Worm (Caenorhabditis elegans) whole organism, L3 larva: ENCODE data around the gene F26D2.3.
A peak's percentile ranks its signal among the peaks of the same experiment; 100 is the strongest.

Experiments
- R02D3.7 ChIP-seq: fragments of 150-350 bp; optimal IDR thresholded peaks from 2 replicates; lab custom pipeline; 2014; ENCODE audit warnings: missing biosample characterization, missing genetic modification characterization
- ZK546.5 ChIP-seq: sonication (generic microtip); optimal IDR thresholded peaks from 2 replicates; lab custom pipeline; 2017; ENCODE audit warnings: missing biosample characterization, missing genetic modification characterization
- aly-2 ChIP-seq: fragments of 150-350 bp; optimal IDR thresholded peaks from 2 replicates; lab custom pipeline; 2014; ENCODE audit warnings: missing biosample characterization, missing genetic modification characterization
- ama-1 ChIP-seq: fragments of 150-350 bp; optimal IDR thresholded peaks from 2 replicates; lab custom pipeline; 2018
- ceh-16 ChIP-seq: sonication (generic microtip); optimal IDR thresholded peaks from 2 replicates; lab custom pipeline; 2017; ENCODE audit warnings: missing biosample characterization, missing genetic modification characterization
- ceh-28 ChIP-seq: fragments of 150-350 bp; optimal IDR thresholded peaks from 2 replicates; lab custom pipeline; 2014; ENCODE audit warnings: missing biosample characterization, missing genetic modification reagents, missing genetic modification characterization
- ceh-82 ChIP-seq: fragments of 150-350 bp; optimal IDR thresholded peaks from 2 replicates; lab custom pipeline; 2014; ENCODE audit warnings: missing biosample characterization, missing genetic modification characterization
- ceh-9 ChIP-seq: sonication (generic microtip); optimal IDR thresholded peaks from 2 replicates; lab custom pipeline; 2018; ENCODE audit warnings: missing biosample characterization, missing genetic modification characterization
- daf-12 ChIP-seq: fragments of 150-350 bp; optimal IDR thresholded peaks from 2 replicates; lab custom pipeline; 2014; ENCODE audit warnings: missing biosample characterization, missing genetic modification reagents, missing genetic modification characterization
- egl-27 ChIP-seq: sonication (generic microtip); optimal IDR thresholded peaks from 4 replicates; lab custom pipeline; 2017; ENCODE audit warnings: missing biosample characterization, missing genetic modification reagents, missing genetic modification characterization
- egl-5 ChIP-seq: fragments of 150-350 bp; optimal IDR thresholded peaks from 2 replicates; lab custom pipeline; 2017; ENCODE audit warnings: missing biosample characterization, missing genetic modification reagents, missing genetic modification characterization, inconsistent platforms
- elt-1 ChIP-seq: fragments of 150-350 bp; optimal IDR thresholded peaks from 2 replicates; lab custom pipeline; 2014; ENCODE audit warnings: missing biosample characterization, missing genetic modification characterization
- elt-2 ChIP-seq: sonication (generic microtip); optimal IDR thresholded peaks from 2 replicates; lab custom pipeline; 2016; ENCODE audit warnings: missing genetic modification reagents, mild to moderate bottlenecking, missing genetic modification characterization, missing compliant biosample characterization
- elt-3 ChIP-seq, 3 experiments: fragments of 150-350 bp in 1 of 3; sonication (generic microtip) in 2 of 3; optimal IDR thresholded peaks; 2 replicates in 2 of 3; 4 replicates in 1 of 3; lab custom pipeline; 2014 to 2017; ENCODE audit warnings: missing biosample characterization in 3 of 3, missing genetic modification characterization in 3 of 3
- eor-1 ChIP-seq, 2 experiments: fragments of 150-350 bp; optimal IDR thresholded peaks; 2 replicates each; lab custom pipeline; 2014 to 2018; ENCODE audit warnings: missing biosample characterization in 2 of 2, missing genetic modification characterization in 2 of 2
- fkh-10 ChIP-seq: sonication (generic microtip); optimal IDR thresholded peaks from 2 replicates; lab custom pipeline; 2017; ENCODE audit warnings: missing biosample characterization, missing genetic modification reagents, missing genetic modification characterization
- fkh-2 ChIP-seq: fragments of 150-350 bp; optimal IDR thresholded peaks from 2 replicates; lab custom pipeline; 2014; ENCODE audit warnings: missing biosample characterization, missing genetic modification reagents, missing genetic modification characterization
- fos-1 ChIP-seq: fragments of 150-350 bp; optimal IDR thresholded peaks from 2 replicates; lab custom pipeline; 2014; ENCODE audit warnings: missing biosample characterization, missing genetic modification characterization
- hmg-11 ChIP-seq: sonication (generic microtip); optimal IDR thresholded peaks from 2 replicates; lab custom pipeline; 2016; ENCODE audit warnings: missing genetic modification characterization, missing compliant biosample characterization
- jun-1 ChIP-seq: fragments of 150-350 bp; optimal IDR thresholded peaks from 2 replicates; lab custom pipeline; 2014; ENCODE audit warnings: missing biosample characterization, missing genetic modification reagents, missing genetic modification characterization
- lin-15B ChIP-seq: fragments of 150-350 bp; optimal IDR thresholded peaks from 2 replicates; lab custom pipeline; 2014; ENCODE audit warnings: missing biosample characterization, missing genetic modification characterization
- lin-39 ChIP-seq: fragments of 150-350 bp; optimal IDR thresholded peaks from 2 replicates; lab custom pipeline; 2018; ENCODE audit warnings: missing biosample characterization, missing genetic modification reagents, missing genetic modification characterization
- lsy-12 ChIP-seq: sonication (generic microtip); optimal IDR thresholded peaks from 2 replicates; lab custom pipeline; 2016; ENCODE audit warnings: mild to moderate bottlenecking, missing genetic modification characterization, missing compliant biosample characterization
- mdl-1 ChIP-seq: fragments of 150-350 bp; optimal IDR thresholded peaks from 2 replicates; lab custom pipeline; 2014; ENCODE audit warnings: missing biosample characterization, missing genetic modification characterization
- mml-1 ChIP-seq: fragments of 150-350 bp; sonication (generic microtip); optimal IDR thresholded peaks from 3 replicates; lab custom pipeline; 2014; ENCODE audit warnings: missing biosample characterization, missing genetic modification characterization
- nfya-1 ChIP-seq: sonication (generic microtip); optimal IDR thresholded peaks from 2 replicates; lab custom pipeline; 2017; ENCODE audit warnings: missing genetic modification characterization, mild to moderate bottlenecking, missing compliant biosample characterization, antibody characterized with exemption, moderate library complexity; ENCODE audit not compliant: insufficient read depth
- nhr-11 ChIP-seq: fragments of 150-350 bp; optimal IDR thresholded peaks from 2 replicates; lab custom pipeline; 2014; ENCODE audit warnings: missing biosample characterization, missing genetic modification characterization
- nhr-12 ChIP-seq: fragments of 150-350 bp; optimal IDR thresholded peaks from 2 replicates; lab custom pipeline; 2014; ENCODE audit warnings: missing biosample characterization, missing genetic modification characterization
- nhr-23 ChIP-seq: fragments of 150-350 bp; optimal IDR thresholded peaks from 2 replicates; lab custom pipeline; 2014; ENCODE audit warnings: missing biosample characterization, missing genetic modification reagents, missing genetic modification characterization
- nhr-237 ChIP-seq: fragments of 150-350 bp; optimal IDR thresholded peaks from 2 replicates; lab custom pipeline; 2014; ENCODE audit warnings: missing biosample characterization, missing genetic modification characterization
- nhr-25 ChIP-seq: sonication (generic microtip); optimal IDR thresholded peaks from 2 replicates; lab custom pipeline; 2017; ENCODE audit warnings: missing biosample characterization, missing genetic modification characterization
- nhr-28 ChIP-seq: fragments of 150-350 bp; optimal IDR thresholded peaks from 2 replicates; lab custom pipeline; 2014; ENCODE audit warnings: missing biosample characterization, missing genetic modification characterization
- nhr-43 ChIP-seq: sonication (generic microtip); optimal IDR thresholded peaks from 2 replicates; lab custom pipeline; 2016; ENCODE audit warnings: mild to moderate bottlenecking, missing genetic modification characterization, missing compliant biosample characterization; ENCODE audit not compliant: poor library complexity, severe bottlenecking
- nhr-67 ChIP-seq: fragments of 150-350 bp; optimal IDR thresholded peaks from 2 replicates; lab custom pipeline; 2014; ENCODE audit warnings: missing biosample characterization, missing genetic modification characterization
- nhr-76 ChIP-seq: fragments of 150-350 bp; sonication (generic microtip); optimal IDR thresholded peaks from 5 replicates; lab custom pipeline; 2014; ENCODE audit warnings: missing biosample characterization, missing genetic modification characterization
- nhr-77 ChIP-seq: fragments of 150-350 bp; optimal IDR thresholded peaks from 2 replicates; lab custom pipeline; 2014; ENCODE audit warnings: missing biosample characterization, missing genetic modification characterization
- pha-4 ChIP-seq: fragments of 150-350 bp; optimal IDR thresholded peaks from 2 replicates; lab custom pipeline; 2014; ENCODE audit warnings: missing biosample characterization, missing genetic modification reagents, missing genetic modification characterization
- pqm-1 ChIP-seq: fragments of 150-350 bp; optimal IDR thresholded peaks from 2 replicates; lab custom pipeline; 2017; ENCODE audit warnings: missing biosample characterization, missing genetic modification characterization, inconsistent platforms
- sea-2 ChIP-seq: fragments of 150-350 bp; sonication (generic microtip); optimal IDR thresholded peaks from 4 replicates; lab custom pipeline; 2014; ENCODE audit warnings: missing biosample characterization, missing genetic modification reagents, missing genetic modification characterization
- skn-1 ChIP-seq: fragments of 150-350 bp; optimal IDR thresholded peaks from 2 replicates; lab custom pipeline; 2014; ENCODE audit warnings: missing biosample characterization, missing genetic modification characterization
- snpc-4 ChIP-seq: fragments of 150-350 bp; optimal IDR thresholded peaks from 2 replicates; lab custom pipeline; 2014; ENCODE audit warnings: missing biosample characterization, missing genetic modification characterization
- tbx-2 ChIP-seq: sonication (generic microtip); optimal IDR thresholded peaks from 2 replicates; lab custom pipeline; 2016; ENCODE audit warnings: mild to moderate bottlenecking, missing genetic modification characterization, missing compliant biosample characterization
- unc-39 ChIP-seq: sonication (generic microtip); optimal IDR thresholded peaks from 4 replicates; lab custom pipeline; 2017; ENCODE audit warnings: missing biosample characterization, missing genetic modification characterization
- unc-62 ChIP-seq: fragments of 150-350 bp; sonication (generic microtip); optimal IDR thresholded peaks from 4 replicates; lab custom pipeline; 2014; ENCODE audit warnings: missing biosample characterization, missing genetic modification reagents, missing genetic modification characterization
- zag-1 ChIP-seq: fragments of 150-350 bp; optimal IDR thresholded peaks from 2 replicates; lab custom pipeline; 2014; ENCODE audit warnings: missing biosample characterization, missing genetic modification characterization
- ztf-11 ChIP-seq: fragments of 150-350 bp; optimal IDR thresholded peaks from 2 replicates; lab custom pipeline; 2014; ENCODE audit warnings: missing biosample characterization, missing genetic modification characterization
- ztf-4 ChIP-seq: fragments of 150-350 bp; optimal IDR thresholded peaks from 2 replicates; lab custom pipeline; 2014; ENCODE audit warnings: missing biosample characterization, missing genetic modification characterization

Gene F26D2.3

ce11 chrV:16393728-16394127 is 14.0 kb upstream of the F26D2.3 start, which contains the start of gene srd-63:
Gene srd-63, minus strand, starts transcription at chrV:16393828.
- TF ChIP-seq lin-15B (tag; lab: Kevin White, UChicago) (no peak), lin-39 (tag; lab: Kevin White, UChicago) (no peak), R02D3.7 (tag; lab: Kevin White, UChicago) (no peak), mml-1 (tag; lab: Kevin White, UChicago) (no peak)

- TF ChIP-seq lin-15B (tag; lab: Kevin White, UChicago) (no peak), egl-5 (tag; lab: Kevin White, UChicago) (no peak), unc-62 (no peak), unc-39 (no peak), nfya-1 (no peak), daf-12 (tag; lab: Kevin White, UChicago) (no peak), R02D3.7 (tag; lab: Kevin White, UChicago) (no peak), nhr-237 (tag; lab: Kevin White, UChicago) (no peak), zag-1 (tag; lab: Kevin White, UChicago) (no peak), tbx-2 (tag; lab: Kevin White, UChicago) (no peak), ztf-11 (tag; lab: Kevin White, UChicago) (no peak), pha-4 (peak; percentile 46), lin-39 (tag; lab: Kevin White, UChicago) (no peak), fos-1 (tag; lab: Kevin White, UChicago) (no peak), lsy-12 (tag; lab: Kevin White, UChicago) (no peak), skn-1 (tag; lab: Kevin White, UChicago) (no peak), nhr-25 (tag; lab: Kevin White, UChicago) (no peak), nhr-12 (tag; lab: Kevin White, UChicago) (no peak), mdl-1 (tag; lab: Kevin White, UChicago) (no peak), snpc-4 (tag; lab: Kevin White, UChicago) (no peak), ceh-9 (tag; lab: Kevin White, UChicago) (no peak), nhr-76 (tag; lab: Kevin White, UChicago) (no peak), elt-1 (no peak), ZK546.5 (tag; lab: Kevin White, UChicago) (no peak), mml-1 (tag; lab: Kevin White, UChicago) (no peak), eor-1 (tag; optimal IDR thresholded peaks at IDR 0.05; lab: Kevin White, UChicago) (no peak), ztf-4 (tag; lab: Kevin White, UChicago) (no peak), elt-3 (tag; optimal IDR thresholded peaks at IDR 0.05; lab: Kevin White, UChicago) (no peak), egl-27 (tag; lab: Kevin White, UChicago) (no peak), jun-1 (tag; lab: Kevin White, UChicago) (peak; percentile 36), pqm-1 (tag; lab: Kevin White, UChicago) (peak; percentile 86), nhr-67 (tag; lab: Kevin White, UChicago) (no peak), ceh-28 (tag; lab: Kevin White, UChicago) (peak; percentile 8), nhr-23 (peak; percentile 23), nhr-11 (tag; lab: Kevin White, UChicago) (no peak), fkh-10 (GFP tag; lab: Kevin White, UChicago) (no peak), ama-1 (lab: Kevin White, UChicago) (no peak), sea-2 (GFP tag; lab: Kevin White, UChicago) (no peak), ceh-82 (no peak), aly-2 (no peak), hmg-11 (tag; lab: Kevin White, UChicago) (peak; percentile 1), nhr-28 (tag; lab: Kevin White, UChicago) (no peak), fkh-2 (tag; lab: Kevin White, UChicago) (no peak), ceh-16 (tag; lab: Kevin White, UChicago) (no peak), nhr-43 (tag; lab: Kevin White, UChicago) (no peak), elt-2 (tag; lab: Kevin White, UChicago) (peak; percentile 74), nhr-77 (tag; lab: Kevin White, UChicago) (no peak)
These were observed 12.6 kb upstream of the F26D2.3 start, which contains the start of gene F13A7.11 for ce11 chrV:16395131-16395530. Gene F13A7.11, minus strand, starts transcription at chrV:16395304.
